Worm (Caenorhabditis elegans) whole organism, young adult: ENCODE measurements around the gene W01B6.4.

Experiments
- B0261.1 ChIP-seq: sonication (generic microtip); optimal IDR thresholded peaks from 2 replicates; lab custom pipeline; 2016; ENCODE audit warnings: mild to moderate bottlenecking, missing genetic modification characterization, moderate library complexity, missing compliant biosample characterization
- C06A6.2 ChIP-seq: fragments of 200-800 bp; sonication (Bioruptor generic); conservative IDR thresholded peaks from 2 replicates; pipeline ENCODE4 v1.3.6; 2022; ENCODE audit warnings: missing genetic modification characterization, missing compliant biosample characterization
- F37B4.10 ChIP-seq: fragments of 200-800 bp; sonication (Bioruptor generic); IDR thresholded peaks from 2 replicates; pipeline ENCODE4 v1.3.6; 2022; ENCODE audit warnings: missing genetic modification characterization, missing compliant biosample characterization
- F49E8.2 ChIP-seq: sonication (generic microtip); optimal IDR thresholded peaks from 3 replicates; lab custom pipeline; 2017; ENCODE audit warnings: missing genetic modification characterization, mild to moderate bottlenecking, missing compliant biosample characterization, antibody characterized with exemption, moderate library complexity; ENCODE audit not compliant: insufficient read depth
- K11D2.4 ChIP-seq: fragments of 200-800 bp; sonication (Bioruptor generic); IDR thresholded peaks from 2 replicates; pipeline ENCODE4 v1.3.6; 2022; ENCODE audit warnings: missing genetic modification reagents, missing genetic modification characterization, missing compliant biosample characterization
- Y53G8AR.9 ChIP-seq: fragments of 200-800 bp; sonication (Bioruptor generic); conservative IDR thresholded peaks from 2 replicates; pipeline ENCODE4 v1.3.6; 2022; ENCODE audit warnings: missing genetic modification reagents, missing genetic modification characterization, missing compliant biosample characterization
- Y67H2A.10 ChIP-seq: fragments of 200-800 bp; sonication (Bioruptor generic); conservative IDR thresholded peaks from 2 replicates; pipeline ENCODE4 v1.3.6; 2022; ENCODE audit warnings: missing genetic modification reagents, missing genetic modification characterization, missing compliant biosample characterization
- Y79H2A.3 ChIP-seq: fragments of 200-800 bp; sonication (Bioruptor generic); conservative IDR thresholded peaks from 2 replicates; pipeline ENCODE4 v1.3.6; 2022; ENCODE audit warnings: missing genetic modification reagents, missing genetic modification characterization, missing compliant biosample characterization
- akir-1 ChIP-seq: fragments of 200-800 bp; sonication (Bioruptor generic); optimal IDR thresholded peaks from 2 replicates; lab custom pipeline; 2018; ENCODE audit warnings: mild to moderate bottlenecking, missing genetic modification characterization, moderate library complexity, missing compliant biosample characterization
- aptf-2 ChIP-seq: fragments of 200-800 bp; sonication (Bioruptor generic); conservative IDR thresholded peaks from 2 replicates; pipeline ENCODE4 v1.3.6; 2022; ENCODE audit warnings: missing genetic modification reagents, missing genetic modification characterization, missing compliant biosample characterization
- attf-3 ChIP-seq: fragments of 200-800 bp; sonication (Bioruptor generic); conservative IDR thresholded peaks from 2 replicates; pipeline ENCODE4 v1.3.6; 2022; ENCODE audit warnings: missing genetic modification reagents, missing genetic modification characterization, missing compliant biosample characterization
- attf-5 ChIP-seq: fragments of 200-800 bp; sonication (Bioruptor generic); optimal IDR thresholded peaks from 2 replicates; lab custom pipeline; 2018; ENCODE audit warnings: mild to moderate bottlenecking, missing genetic modification characterization, missing compliant biosample characterization
- cebp-2 ChIP-seq: fragments of 200-800 bp; sonication (Bioruptor generic); IDR thresholded peaks from 2 replicates; pipeline ENCODE4 v1.3.6; 2022; ENCODE audit warnings: missing genetic modification characterization, missing compliant biosample characterization
- ceh-40 ChIP-seq: fragments of 200-800 bp; sonication (Bioruptor generic); IDR thresholded peaks from 2 replicates; pipeline ENCODE4 v1.3.6; 2022; ENCODE audit warnings: missing genetic modification characterization, missing compliant biosample characterization
- chd-7 ChIP-seq: sonication (generic microtip); optimal IDR thresholded peaks from 2 replicates; lab custom pipeline; 2016; ENCODE audit warnings: mild to moderate bottlenecking, missing genetic modification characterization, moderate library complexity, missing compliant biosample characterization
- egl-18 ChIP-seq: fragments of 200-800 bp; sonication (Bioruptor generic); IDR thresholded peaks from 2 replicates; pipeline ENCODE4 v1.3.6; 2022; ENCODE audit warnings: missing genetic modification reagents, missing genetic modification characterization, missing compliant biosample characterization
- him-1 ChIP-seq: sonication (generic microtip); optimal IDR thresholded peaks from 2 replicates; lab custom pipeline; 2016; ENCODE audit warnings: missing genotype, missing genetic modification reagents, missing genetic modification characterization, missing compliant biosample characterization
- hrde-1 ChIP-seq: sonication (generic microtip); optimal IDR thresholded peaks from 2 replicates; lab custom pipeline; 2016; ENCODE audit warnings: missing genetic modification characterization, mild to moderate bottlenecking, missing compliant biosample characterization, moderate library complexity, missing genotype, missing genetic modification reagents, borderline replicate concordance
- let-607 ChIP-seq, 2 experiments: fragments of 200-800 bp in 1 of 2; sonication (Bioruptor generic) in 1 of 2; sonication (generic microtip) in 1 of 2; optimal IDR thresholded peaks; 2 replicates each; lab custom pipeline; 2016 to 2018; ENCODE audit warnings: mild to moderate bottlenecking in 2 of 2, missing compliant biosample characterization in 2 of 2, missing genetic modification characterization in 2 of 2, moderate library complexity in 2 of 2, missing genotype in 1 of 2
- lin-35 ChIP-seq, 3 experiments: fragments of 150-350 bp in 2 of 3; sonication (generic microtip) in 1 of 3; optimal IDR thresholded peaks; 2 replicates each; lab custom pipeline; 2014 to 2018; ENCODE audit warnings: missing biosample characterization in 3 of 3, missing genetic modification characterization in 3 of 3, missing genetic modification reagents in 3 of 3
- lin-40 ChIP-seq: sonication (generic microtip); optimal IDR thresholded peaks from 2 replicates; lab custom pipeline; 2016; ENCODE audit warnings: missing genetic modification characterization, mild to moderate bottlenecking, missing compliant biosample characterization, missing genotype, missing genetic modification reagents
- lsl-1 ChIP-seq: fragments of 200-800 bp; sonication (Bioruptor generic); optimal IDR thresholded peaks from 2 replicates; lab custom pipeline; 2018; ENCODE audit warnings: mild to moderate bottlenecking, missing genetic modification characterization, moderate library complexity, missing compliant biosample characterization
- madf-10 ChIP-seq: sonication (generic microtip); optimal IDR thresholded peaks from 2 replicates; lab custom pipeline; 2016; ENCODE audit warnings: mild to moderate bottlenecking, missing genetic modification characterization, missing compliant biosample characterization
- madf-3 ChIP-seq: fragments of 200-800 bp; sonication (Bioruptor generic); IDR thresholded peaks from 2 replicates; pipeline ENCODE4 v1.3.6; 2022; ENCODE audit warnings: missing genetic modification reagents, missing genetic modification characterization, missing compliant biosample characterization
- madf-6 ChIP-seq: fragments of 200-800 bp; sonication (Bioruptor generic); IDR thresholded peaks from 2 replicates; pipeline ENCODE4 v1.3.6; 2022; ENCODE audit warnings: missing genetic modification reagents, missing genetic modification characterization, missing compliant biosample characterization
- madf-8 ChIP-seq: fragments of 200-800 bp; sonication (Bioruptor generic); conservative IDR thresholded peaks from 2 replicates; pipeline ENCODE4 v1.3.6; 2022; ENCODE audit warnings: missing genetic modification reagents, missing genetic modification characterization, missing compliant biosample characterization
- nhr-120 ChIP-seq: fragments of 200-800 bp; sonication (Bioruptor generic); IDR thresholded peaks from 2 replicates; pipeline ENCODE4 v1.3.6; 2022; ENCODE audit warnings: missing genetic modification characterization, missing compliant biosample characterization
- nhr-27 ChIP-seq: fragments of 200-800 bp; sonication (Bioruptor generic); optimal IDR thresholded peaks from 2 replicates; lab custom pipeline; 2018; ENCODE audit warnings: mild to moderate bottlenecking, missing genetic modification characterization, moderate library complexity, missing compliant biosample characterization
- nhr-80 ChIP-seq: sonication (generic microtip); optimal IDR thresholded peaks from 2 replicates; lab custom pipeline; 2016; ENCODE audit warnings: missing genetic modification characterization, missing compliant biosample characterization
- pbrm-1 ChIP-seq: fragments of 200-800 bp; sonication (Bioruptor generic); IDR thresholded peaks from 2 replicates; pipeline ENCODE4 v1.3.6; 2022; ENCODE audit warnings: missing genetic modification reagents, missing genetic modification characterization, missing compliant biosample characterization
- snpc-3.4 ChIP-seq: sonication (generic microtip); optimal IDR thresholded peaks from 2 replicates; lab custom pipeline; 2017; ENCODE audit warnings: missing genetic modification characterization, mild to moderate bottlenecking, missing compliant biosample characterization, antibody characterized with exemption, moderate library complexity, missing genotype, missing genetic modification reagents
- snpc-4 ChIP-seq, 5 experiments: fragments of 150-350 bp in 1 of 5; sonication (generic microtip) in 4 of 5; optimal IDR thresholded peaks; 2 replicates each; lab custom pipeline; 2014 to 2018; ENCODE audit warnings: missing genetic modification characterization in 5 of 5, missing biosample characterization in 3 of 5, antibody characterized with exemption in 2 of 5, mild to moderate bottlenecking in 2 of 5, missing compliant biosample characterization in 2 of 5, missing genotype in 2 of 5, moderate library complexity in 2 of 5, missing genetic modification reagents in 1 of 5
- zfh-2 ChIP-seq: fragments of 200-800 bp; sonication (Bioruptor generic); conservative IDR thresholded peaks from 2 replicates; pipeline ENCODE4 v1.3.6; 2022; ENCODE audit warnings: missing genetic modification reagents, missing genetic modification characterization, missing compliant biosample characterization
- zim-3 ChIP-seq: sonication (generic microtip); optimal IDR thresholded peaks from 2 replicates; lab custom pipeline; 2017; ENCODE audit warnings: mild to moderate bottlenecking, missing genetic modification characterization, moderate library complexity, missing compliant biosample characterization
- ztf-22 ChIP-seq: fragments of 200-800 bp; sonication (Bioruptor generic); optimal IDR thresholded peaks from 2 replicates; lab custom pipeline; 2018; ENCODE audit warnings: mild to moderate bottlenecking, missing genetic modification characterization, moderate library complexity, missing compliant biosample characterization
- ztf-6 ChIP-seq: fragments of 200-800 bp; sonication (Bioruptor generic); IDR thresholded peaks from 2 replicates; pipeline ENCODE4 v1.3.6; 2022; ENCODE audit warnings: missing genetic modification reagents, missing genetic modification characterization, missing compliant biosample characterization

W01B6.4 gene

DNA sequence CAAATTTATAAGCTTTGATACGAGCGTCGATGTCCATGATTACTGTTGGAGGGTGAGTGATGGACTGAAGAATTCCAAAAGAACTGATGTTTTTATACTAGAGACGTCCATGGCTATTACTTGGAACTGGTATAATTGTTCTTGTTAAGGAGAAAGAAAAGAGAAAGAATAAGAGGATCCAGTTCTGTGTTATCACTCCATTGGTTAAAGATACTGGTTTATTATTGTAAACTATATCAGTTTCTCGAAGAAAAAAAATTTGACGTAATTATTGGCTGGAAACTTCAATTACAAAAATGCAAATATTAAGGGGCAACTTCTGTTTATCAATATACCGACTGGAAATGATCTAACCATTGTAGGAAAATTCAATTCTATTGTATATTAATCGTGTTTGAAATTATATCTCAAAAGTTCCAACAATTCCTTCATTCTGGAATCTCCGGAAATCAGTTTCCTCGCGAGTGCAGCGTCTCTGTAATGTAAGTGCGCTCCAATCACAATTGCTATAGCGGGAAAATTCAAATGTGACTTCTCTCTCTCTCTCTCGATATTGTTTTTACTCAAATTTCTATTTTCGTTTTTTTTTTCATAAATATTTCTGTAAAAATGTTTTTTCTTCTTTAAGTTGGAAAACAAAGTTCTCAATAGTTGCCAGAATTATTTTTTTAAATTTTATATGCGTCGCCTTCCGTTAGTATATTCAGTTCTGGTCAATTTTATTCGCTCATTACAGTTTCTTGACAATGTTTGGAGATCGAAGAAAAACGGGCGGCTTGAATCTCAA is 10.3 kb downstream of the W01B6.4 start, which contains the start of the genes col-2 and ndc-80 (continued):
- TF ChIP-seq attf-3 (GFP tag; lab: Robert Waterston, UW): peak; percentile 62; the same call in 1 of the 2 replicates
- no peak for TF ChIP-seq ztf-22 (GFP tag; lab: Kevin White, UChicago)
- TF ChIP-seq C06A6.2: no peak
- no peak for TF ChIP-seq akir-1
- peak; percentile 55 for TF ChIP-seq snpc-3.4 (tag; lab: Kevin White, UChicago)
- peak; percentile 32 for TF ChIP-seq nhr-80 (tag; lab: Kevin White, UChicago)
- TF ChIP-seq Y79H2A.3 (GFP tag; lab: Robert Waterston, UW): no peak
- no peak for TF ChIP-seq snpc-4 (GFP tag; optimal IDR thresholded peaks at IDR 0.05; lab: Kevin White, UChicago)
- peak in 2 of 4 experiments; percentile 26 to 46 for TF ChIP-seq snpc-4 (tag; optimal IDR thresholded peaks at IDR 0.05; lab: Kevin White, UChicago)
- TF ChIP-seq lin-35 (GFP tag; optimal IDR thresholded peaks at IDR 0.05; lab: Kevin White, UChicago): peak in 1 of 3 experiments; percentile 7
- TF ChIP-seq lsl-1 (GFP tag; lab: Kevin White, UChicago): peak; percentile 44
- peak; percentile 37 for TF ChIP-seq F49E8.2
- peak; percentile 38 for TF ChIP-seq madf-8
- TF ChIP-seq chd-7 (tag; lab: Kevin White, UChicago): no peak
- TF ChIP-seq K11D2.4 (GFP tag; lab: Robert Waterston, UW): no peak
- no peak for TF ChIP-seq zim-3 (tag; lab: Kevin White, UChicago)
- TF ChIP-seq him-1 (tag; lab: Kevin White, UChicago): peak; percentile 4

DNA sequence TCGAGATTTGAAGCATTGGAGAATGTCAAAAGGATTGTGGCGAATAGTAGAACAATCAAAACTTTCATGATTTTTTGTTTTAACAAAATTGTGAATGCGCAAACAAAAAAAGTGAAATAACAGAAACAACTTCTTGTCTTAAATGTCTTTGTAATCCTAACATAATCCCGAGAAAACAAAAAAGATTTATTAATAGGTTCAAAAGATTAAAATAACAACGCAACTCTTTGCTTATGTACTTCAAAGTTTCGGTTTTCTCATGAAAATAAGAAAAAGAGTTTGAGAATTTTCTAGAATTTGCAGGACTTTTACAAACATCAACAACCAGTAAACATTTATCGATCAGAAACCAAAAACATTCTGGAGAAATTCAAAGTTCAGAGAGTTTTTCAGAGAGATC is 14.5 kb downstream of the W01B6.4 start, which contains the start of gene ttr-39:
Gene ttr-39, minus strand, starts transcription at position 101 of the 400 bp plus-strand sequence.
- TF ChIP-seq akir-1 (no peak), pbrm-1 (no peak), attf-3 (GFP tag; lab: Robert Waterston, UW) (no peak)

DNA sequence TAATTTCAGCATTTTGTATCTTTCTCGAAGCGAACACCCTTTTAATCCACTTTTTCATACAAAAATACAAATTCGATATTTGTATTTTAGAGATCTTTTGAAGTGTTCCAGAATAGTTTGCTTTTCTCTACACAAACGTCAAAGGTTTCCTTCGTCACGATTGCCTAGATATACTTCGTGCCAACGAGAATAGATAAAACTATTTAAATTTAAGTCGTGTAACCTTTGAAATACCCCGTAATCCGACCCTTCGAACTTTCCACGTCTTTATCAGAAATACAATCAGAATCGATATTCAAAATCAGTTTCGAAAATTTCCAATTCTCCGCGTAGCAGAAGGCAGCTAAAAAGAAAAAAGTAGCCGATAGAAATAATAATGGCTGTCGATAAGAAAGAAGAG is 15.1 kb downstream of the W01B6.4 start, which contains the start of gene ttbk-5:
Gene ttbk-5, plus strand, starts transcription at position 301 of the 400 bp plus-strand sequence.
- TF ChIP-seq attf-5 (no peak), Y53G8AR.9 (GFP tag; lab: Robert Waterston, UW) (no peak), madf-3 (GFP tag; lab: Robert Waterston, UW) (no peak), ceh-40 (no peak), snpc-3.4 (tag; lab: Kevin White, UChicago) (no peak), aptf-2 (GFP tag; lab: Robert Waterston, UW) (no peak), Y79H2A.3 (GFP tag; lab: Robert Waterston, UW) (no peak), F37B4.10 (GFP tag; lab: Robert Waterston, UW) (no peak)

DNA sequence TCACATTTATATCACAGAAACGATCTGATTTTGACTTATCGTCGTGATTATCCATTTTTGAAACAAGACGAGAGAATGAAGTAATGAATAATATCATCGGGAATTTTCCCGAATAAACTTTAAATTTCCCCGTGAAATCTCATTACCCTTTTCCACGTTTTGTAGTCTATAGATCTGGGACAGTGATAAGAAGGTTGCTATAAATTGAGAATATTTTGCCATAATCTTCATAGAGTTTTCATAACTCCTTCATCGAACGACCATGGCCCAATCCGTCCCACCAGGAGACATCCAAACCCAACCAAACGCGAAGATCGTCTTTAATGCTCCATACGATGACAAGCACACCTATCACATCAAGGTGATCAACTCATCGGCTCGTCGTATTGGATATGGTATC is 19.9 kb downstream of the W01B6.4 start, which contains the start of the genes C04G2.5 and msp-36:
Gene C04G2.5, minus strand, starts transcription at position 101 of the 400 bp plus-strand sequence.
Gene msp-36, plus strand, starts transcription at position 263 of the 400 bp plus-strand sequence.
- TF ChIP-seq nhr-120 (no peak), madf-3 (GFP tag; lab: Robert Waterston, UW) (no peak), attf-3 (GFP tag; lab: Robert Waterston, UW) (no peak), hrde-1 (tag; lab: Kevin White, UChicago) (no peak), madf-8 (no peak), nhr-27 (tag; lab: Kevin White, UChicago) (no peak), ztf-6 (GFP tag; lab: Robert Waterston, UW) (no peak), chd-7 (tag; lab: Kevin White, UChicago) (no peak), zfh-2 (GFP tag; lab: Robert Waterston, UW) (no peak), cebp-2 (no peak), Y67H2A.10 (GFP tag; lab: Robert Waterston, UW) (no peak), madf-10 (no peak), B0261.1 (no peak), lin-40 (tag; lab: Kevin White, UChicago) (no peak), let-607 (tag; optimal IDR thresholded peaks at IDR 0.05; lab: Kevin White, UChicago) (no peak), madf-6 (GFP tag; lab: Robert Waterston, UW) (no peak), egl-18 (GFP tag; lab: Robert Waterston, UW) (no peak)
